Fruit fly (Drosophila melanogaster): Measurements from ENCODE around the gene CG14120.

Gene CG14120

DNA sequence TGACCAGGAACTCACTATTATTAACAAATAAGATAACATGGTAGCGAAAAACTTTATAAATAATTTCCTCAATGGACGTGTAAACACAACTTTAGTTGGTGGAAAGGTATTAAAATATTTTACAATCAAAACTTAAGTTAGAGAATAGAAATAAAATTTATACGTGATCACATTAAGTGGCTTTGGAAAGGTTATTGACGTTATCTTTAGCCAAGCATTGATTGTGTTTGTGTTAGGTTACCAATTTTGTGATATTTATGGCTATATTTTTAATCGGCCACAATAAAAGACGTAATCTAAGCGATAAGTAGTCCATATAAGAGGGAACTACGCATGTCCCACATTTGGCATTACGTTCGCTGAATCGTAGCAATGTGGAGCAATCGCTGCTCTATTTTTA, at the start of gene CG14120:
Gene CG14120 (plus strand): TSS at position 360 of the 400 bp plus-strand sequence.
- no peak for TF ChIP-seq CG17801 (GFP tag; optimal IDR thresholded peaks at IDR 0.05; ENCODE audit: partially characterized antibody)

DNA sequence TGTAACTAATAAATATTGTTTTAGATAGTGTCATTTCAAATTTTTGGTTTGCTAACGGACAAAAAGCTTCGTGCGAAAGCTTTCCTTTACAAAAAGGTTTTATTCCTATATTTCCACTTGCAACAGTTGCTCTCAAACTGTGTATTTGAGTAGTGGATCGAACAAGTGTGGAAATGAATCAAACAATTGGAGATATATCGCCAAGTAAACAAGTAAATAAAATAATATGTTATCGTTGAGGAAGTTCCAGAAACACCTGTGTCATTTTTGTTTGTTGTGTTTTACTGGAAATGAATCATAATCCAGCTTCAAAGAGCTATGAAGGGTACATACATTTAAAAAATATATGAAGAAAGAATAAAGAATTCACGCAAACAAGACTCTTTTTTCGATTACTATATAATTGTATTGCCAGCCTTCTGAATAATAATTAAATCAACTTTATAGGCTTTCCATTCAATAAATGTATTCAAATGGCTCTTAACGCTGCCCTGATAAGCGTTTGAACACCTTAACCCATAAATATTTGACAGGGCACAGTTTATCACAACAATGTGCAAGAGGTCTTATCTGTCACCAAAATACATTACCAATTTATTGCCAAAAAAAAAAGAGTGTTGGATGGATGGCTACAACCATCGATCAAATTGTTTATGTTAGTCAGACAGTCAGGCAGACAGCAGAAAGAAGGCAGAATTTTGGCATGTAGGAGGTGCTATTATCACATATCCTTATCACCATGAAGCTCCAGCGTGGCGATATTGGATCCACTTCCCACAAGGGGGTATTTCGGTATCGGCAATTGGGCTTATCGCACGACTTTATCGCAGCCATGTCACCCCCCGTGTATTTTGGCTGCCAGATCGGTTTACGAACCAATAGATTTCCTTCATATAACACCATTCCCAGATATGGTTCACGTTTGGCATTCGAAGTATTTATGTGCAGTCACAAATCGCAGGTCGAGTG, 49.0 kb upstream of the CG14120 start:
- TF ChIP-seq CG17801 (GFP tag; optimal IDR thresholded peaks at IDR 0.05; ENCODE audit: partially characterized antibody), result no peak

DNA sequence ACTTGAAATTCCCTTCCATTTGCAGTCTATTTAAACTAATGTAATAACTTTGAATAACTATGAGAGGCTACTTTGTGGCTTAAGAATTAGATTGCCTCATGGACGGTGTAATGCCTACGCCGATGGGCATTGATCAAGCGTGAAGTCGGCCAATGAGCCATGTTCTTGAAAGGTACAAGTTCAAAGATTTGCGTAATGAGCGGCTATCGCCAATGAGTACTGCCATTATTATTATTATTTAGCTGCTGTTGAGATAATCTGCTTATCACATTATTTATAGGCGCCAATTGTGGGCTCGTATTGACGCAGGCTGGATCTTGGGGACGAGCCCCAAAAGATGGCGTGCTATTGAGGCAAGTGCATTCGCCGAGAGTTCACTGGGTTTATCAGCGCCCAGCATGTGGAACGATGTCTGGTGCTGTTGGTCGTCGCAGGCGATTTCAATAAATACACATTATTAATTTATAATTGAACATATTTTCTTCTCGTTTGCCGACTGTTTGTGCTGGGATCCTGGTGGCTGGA, 47.6 kb upstream of the CG14120 start:
- TF ChIP-seq CG17801 (GFP tag; optimal IDR thresholded peaks at IDR 0.05; ENCODE audit: partially characterized antibody), result no peak

DNA sequence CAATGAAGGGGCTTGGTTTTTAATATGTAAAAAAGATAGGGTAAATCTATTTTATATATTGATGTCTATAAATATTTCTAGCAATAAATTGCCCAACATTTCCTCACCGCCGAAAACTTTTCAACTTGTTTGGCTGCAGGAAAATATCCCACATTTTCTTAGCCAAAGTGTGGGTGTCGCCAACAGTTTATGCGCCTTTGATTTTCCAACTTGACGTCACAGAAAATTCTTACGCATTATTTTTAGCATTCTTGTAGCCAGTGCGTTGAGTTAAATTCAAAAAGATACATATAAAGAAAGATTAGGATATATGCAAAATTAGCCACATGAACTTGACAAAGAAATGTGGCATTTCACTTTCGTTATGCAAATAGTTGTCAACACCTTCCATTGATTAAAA, 45.0 kb upstream of the CG14120 start:
- TF ChIP-seq CG17801 (GFP tag; optimal IDR thresholded peaks at IDR 0.05; ENCODE audit: partially characterized antibody), result no peak

DNA sequence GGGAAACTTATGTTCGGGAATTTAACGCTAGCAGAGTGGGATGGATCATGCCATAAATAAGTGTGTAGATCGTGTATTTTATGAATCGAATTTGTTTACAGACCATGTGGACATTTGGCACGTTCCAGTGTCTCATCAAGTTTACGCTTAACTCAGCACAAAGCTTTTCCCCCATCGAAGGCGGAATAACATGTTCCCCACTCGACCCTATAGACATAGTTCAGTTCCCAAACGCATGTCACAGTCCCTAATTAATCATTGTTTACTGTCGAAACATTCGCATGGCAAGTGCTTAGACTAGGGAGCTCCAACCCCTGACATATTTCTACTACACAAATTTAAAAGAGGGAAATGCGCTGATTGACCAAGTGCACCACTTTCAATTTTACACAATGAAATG, 43.4 kb upstream of the CG14120 start:
- TF ChIP-seq CG17801 (GFP tag; optimal IDR thresholded peaks at IDR 0.05; ENCODE audit: partially characterized antibody), result no peak

DNA sequence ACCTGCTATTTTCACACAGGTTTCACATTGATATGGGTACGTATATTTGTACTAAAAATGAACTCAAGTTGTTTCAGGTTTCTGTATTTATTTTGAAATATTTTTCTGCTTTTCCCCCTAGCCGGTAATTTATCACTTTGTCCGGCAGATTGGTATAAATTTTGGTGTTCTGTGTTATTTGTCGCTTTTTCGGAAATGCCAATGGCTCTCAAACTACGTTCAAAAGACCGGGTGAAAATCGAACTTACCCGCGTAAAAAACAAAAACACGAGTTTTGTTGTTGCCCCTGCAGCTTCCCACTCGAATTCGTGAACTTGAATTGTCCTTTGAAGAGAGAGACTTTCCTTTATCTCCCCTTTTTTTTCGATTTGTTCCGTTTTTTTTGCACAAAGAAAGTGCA, 42.3 kb upstream of the CG14120 start:
- TF ChIP-seq CG17801 (GFP tag; optimal IDR thresholded peaks at IDR 0.05; ENCODE audit: partially characterized antibody), result no peak

DNA sequence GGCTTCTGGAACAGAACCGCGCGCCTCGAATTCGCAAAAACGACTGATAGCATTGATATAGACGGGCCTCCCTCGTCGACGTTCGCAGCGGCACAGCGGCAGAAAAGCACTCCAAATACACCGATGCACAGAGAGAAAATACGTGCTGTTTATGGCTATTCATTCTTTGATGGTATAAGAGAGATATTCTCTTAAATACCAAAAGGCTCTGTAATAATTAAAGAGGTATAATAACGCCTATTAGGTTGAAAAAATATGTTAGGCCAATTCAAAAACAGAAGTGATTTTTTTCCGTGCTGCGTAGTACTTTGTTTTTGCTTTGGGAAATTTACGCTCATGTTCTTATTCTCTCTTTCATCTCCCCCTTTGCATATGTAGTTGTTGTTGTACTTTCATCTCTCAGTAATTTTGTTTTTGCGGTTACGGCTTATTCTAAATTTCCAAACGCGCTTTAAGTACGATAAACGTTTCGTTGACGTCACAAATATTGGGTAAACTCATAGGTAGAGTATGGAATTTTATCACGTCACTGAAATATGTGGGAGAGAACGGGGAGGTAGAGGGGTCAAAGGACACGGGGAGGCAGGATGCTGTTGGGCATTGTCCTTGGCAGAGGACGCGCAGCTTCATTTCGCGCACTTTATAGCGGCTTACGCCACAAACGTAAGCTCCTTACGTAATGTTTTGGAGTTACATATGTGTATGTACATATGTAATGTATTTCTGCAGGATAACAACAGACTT, 41.6 kb upstream of the CG14120 start, which contains the start of gene nebu:
Gene nebu (minus strand): TSS at position 51 of the 744 bp plus-strand sequence.
- peak; percentile 98 for TF ChIP-seq CG17801 (GFP tag; optimal IDR thresholded peaks at IDR 0.05; ENCODE audit: partially characterized antibody)

DNA sequence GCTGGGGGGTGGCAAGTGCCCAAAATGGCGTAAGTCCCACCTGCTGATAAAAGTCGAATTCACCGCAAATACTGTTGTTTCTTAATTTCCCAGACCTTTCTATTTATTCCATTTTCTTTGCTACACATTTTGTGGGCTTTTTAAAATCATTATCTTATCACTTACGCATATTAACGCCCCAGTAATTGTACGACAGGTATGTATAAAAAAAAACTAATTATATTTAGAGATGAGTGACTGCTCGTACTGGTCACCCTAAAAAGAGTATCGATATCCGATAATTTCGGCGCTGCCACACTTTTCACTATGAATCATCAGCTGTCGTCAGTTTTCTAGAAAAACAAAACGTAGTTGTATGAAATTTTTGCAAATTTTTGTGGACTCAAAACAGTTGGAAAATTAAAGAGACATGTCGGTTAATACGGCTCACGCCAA, 35.0 kb upstream of the CG14120 start, which contains the start of the genes CG10948 and Wbp2:
Gene CG10948 (minus strand): TSS at position 251 of the 435 bp plus-strand sequence.
Gene Wbp2 (plus strand): TSS at position 299 of the 435 bp plus-strand sequence.
- peak; percentile 86 for TF ChIP-seq CG17801 (GFP tag; optimal IDR thresholded peaks at IDR 0.05; ENCODE audit: partially characterized antibody)

DNA sequence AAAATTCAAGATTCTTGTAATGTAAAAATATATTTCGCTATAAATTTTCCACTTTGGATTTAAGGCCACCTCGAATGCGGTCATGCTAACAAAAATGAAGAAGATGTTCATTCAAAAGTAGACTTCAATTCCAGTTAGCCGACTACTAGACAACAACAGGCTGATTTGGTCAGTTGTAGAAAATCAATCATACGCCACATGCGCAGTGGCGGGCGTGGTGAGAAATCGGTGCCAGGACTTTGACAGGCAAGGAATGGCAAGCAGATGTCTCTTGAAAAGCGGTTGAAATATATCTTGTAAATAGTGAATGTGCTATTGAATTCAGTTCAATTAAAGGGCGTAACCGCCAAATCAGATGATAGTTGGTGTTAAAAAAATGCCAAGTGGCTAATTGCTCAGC, 31.4 kb upstream of the CG14120 start, which contains the start of gene Ent3:
Gene Ent3 (plus strand): TSS at position 224 of the 400 bp plus-strand sequence.
- TF ChIP-seq CG17801 (GFP tag; optimal IDR thresholded peaks at IDR 0.05; ENCODE audit: partially characterized antibody), result no peak

DNA sequence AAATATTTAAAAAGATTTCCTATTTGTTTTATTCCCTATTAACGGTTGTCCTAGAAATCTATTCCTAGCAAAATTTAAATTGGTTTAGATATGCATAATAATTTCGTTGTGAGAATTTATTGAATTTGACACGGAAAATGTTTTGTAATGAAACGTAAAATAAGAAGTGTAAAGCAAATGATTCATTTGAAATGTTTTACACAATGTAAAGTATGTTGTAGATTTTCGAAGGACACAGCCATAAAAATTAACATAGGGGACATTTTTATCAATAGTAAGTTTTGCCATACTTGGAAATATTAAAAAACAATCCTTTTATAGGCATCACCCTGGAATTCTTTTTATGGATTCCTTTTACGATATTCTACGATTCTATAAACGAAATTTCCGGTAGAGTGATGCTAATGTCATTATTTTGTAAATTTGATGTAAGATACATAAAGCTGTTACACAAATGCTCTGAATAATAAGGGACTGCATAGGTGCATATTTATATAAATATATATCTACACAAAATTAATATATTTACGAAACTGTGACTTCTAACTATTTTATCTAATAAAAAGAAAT, 27.2 kb upstream of the CG14120 start:
- no peak for TF ChIP-seq CG17801 (GFP tag; optimal IDR thresholded peaks at IDR 0.05; ENCODE audit: partially characterized antibody)

DNA sequence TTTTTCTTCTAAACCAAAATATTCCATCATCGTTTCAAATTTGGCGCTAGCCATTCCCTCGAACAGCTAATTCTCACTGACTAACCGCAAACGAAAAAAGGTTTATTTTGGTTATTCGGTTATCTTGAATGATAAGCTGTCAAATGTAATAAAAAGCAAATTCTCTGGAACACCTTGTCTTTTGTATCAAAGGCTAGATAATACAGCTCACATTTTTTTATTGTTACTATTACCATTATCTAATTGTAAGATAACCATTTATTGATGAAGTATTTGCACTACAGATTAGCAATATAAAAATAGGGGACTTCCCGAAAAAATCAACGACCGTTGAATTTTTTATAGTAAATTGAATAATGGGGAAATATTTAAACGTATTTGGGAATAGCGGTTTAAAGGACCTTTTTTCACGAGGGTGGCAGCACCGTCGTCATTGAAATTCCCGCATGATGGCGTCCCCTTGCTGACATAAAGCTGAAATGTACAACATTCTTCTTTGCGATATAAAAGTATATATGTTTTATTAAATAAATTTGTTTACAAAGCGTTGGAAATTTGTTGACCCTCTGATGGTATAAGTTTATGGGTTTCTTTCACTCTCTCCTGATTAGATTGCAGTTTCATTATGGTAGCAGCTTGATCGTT, 23.5 kb upstream of the CG14120 start, which contains the start of gene CG32107:
Gene CG32107 (minus strand): TSS at position 51 of the 645 bp plus-strand sequence.
- no peak for TF ChIP-seq CG17801 (GFP tag; optimal IDR thresholded peaks at IDR 0.05; ENCODE audit: partially characterized antibody)

DNA sequence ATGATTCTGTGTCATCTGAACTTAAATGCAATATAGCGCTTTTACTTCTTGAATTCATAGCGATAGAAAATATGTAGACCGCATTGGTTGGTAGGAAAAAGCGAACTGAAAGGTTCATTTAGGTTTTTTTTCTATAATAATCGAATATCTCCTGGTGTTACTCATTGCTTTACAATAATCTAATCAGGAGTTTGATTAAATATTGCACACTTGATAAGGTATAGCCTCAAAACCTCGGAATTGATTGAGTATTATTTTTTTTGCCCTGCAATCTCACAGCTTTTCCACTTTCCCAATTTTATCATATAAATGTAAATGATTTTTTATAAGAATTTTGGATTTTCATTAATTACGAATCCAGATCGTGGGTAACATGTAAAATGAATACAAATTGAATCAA, 22.0 kb upstream of the CG14120 start, which contains the start of gene CG10943:
Gene CG10943 (minus strand): TSS at position 101 of the 400 bp plus-strand sequence.
- TF ChIP-seq CG17801 (GFP tag; optimal IDR thresholded peaks at IDR 0.05; ENCODE audit: partially characterized antibody), result no peak

DNA sequence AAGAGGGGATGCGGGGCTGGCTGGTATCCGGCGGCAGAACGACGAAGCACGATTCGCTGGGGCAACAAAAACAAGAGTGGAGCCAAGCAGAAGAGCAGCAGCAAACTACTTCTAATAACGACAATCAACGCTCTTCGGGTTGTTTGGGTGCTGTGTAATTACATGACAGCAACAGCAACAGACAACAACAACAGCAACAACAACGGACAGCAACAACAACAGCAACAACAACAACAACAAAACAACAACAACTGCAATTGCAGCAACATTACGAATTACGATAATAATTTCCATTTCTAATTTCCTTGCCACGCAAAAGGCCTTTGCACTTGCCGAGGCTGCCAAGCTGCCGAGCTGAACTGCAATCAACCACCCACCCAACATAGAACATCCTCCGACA, 20.4 kb upstream of the CG14120 start:
- no peak for TF ChIP-seq CG17801 (GFP tag; optimal IDR thresholded peaks at IDR 0.05; ENCODE audit: partially characterized antibody)

DNA sequence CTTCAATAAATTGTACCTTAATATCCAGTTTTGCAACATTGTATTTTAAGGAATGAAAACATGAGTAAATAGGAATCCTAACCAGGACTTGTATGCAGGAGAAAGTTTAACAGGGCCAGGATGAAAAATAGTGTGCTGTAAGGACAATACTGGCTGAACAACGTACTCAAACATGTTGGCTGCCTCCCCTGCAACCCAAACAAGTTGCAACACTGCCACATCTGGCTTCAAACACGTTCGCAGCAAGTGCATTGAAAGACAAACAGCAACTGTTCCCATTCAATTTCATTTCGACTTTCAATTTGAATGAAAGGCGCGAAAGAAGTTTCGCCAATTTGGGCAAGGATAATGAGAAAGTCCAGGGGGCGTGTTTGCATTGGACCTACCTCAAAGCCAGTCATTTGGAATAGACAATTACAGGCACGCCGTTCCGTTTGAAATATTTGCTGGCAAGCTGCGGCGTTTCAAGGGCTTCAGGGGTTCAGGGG, 16.8 kb upstream of the CG14120 start:
- TF ChIP-seq CG17801 (GFP tag; optimal IDR thresholded peaks at IDR 0.05; ENCODE audit: partially characterized antibody), result no peak

All from ovary, adult (tissue).